Worm (Caenorhabditis elegans): ENCODE data around the gene vars-1.

ce11 chrV:8022040-8022439, 9.2 kb upstream of the vars-1 start, which contains the start of gene ech-3:
- no peak for TF ChIP-seq unc-39 (tag; optimal IDR thresholded peaks at IDR 0.05)
- no peak for TF ChIP-seq ztf-11 (tag; optimal IDR thresholded peaks at IDR 0.05)
- TF ChIP-seq F13H6.1 (tag; optimal IDR thresholded peaks at IDR 0.05) = no peak
- no peak for TF ChIP-seq nhr-12 (tag; optimal IDR thresholded peaks at IDR 0.05)
- TF ChIP-seq egl-27 (tag; optimal IDR thresholded peaks at IDR 0.05) = no peak
- no peak for TF ChIP-seq skn-1 (tag; optimal IDR thresholded peaks at IDR 0.05)
- no peak for TF ChIP-seq nhr-77 (tag; optimal IDR thresholded peaks at IDR 0.05)
- no peak for TF ChIP-seq zag-1 (tag; optimal IDR thresholded peaks at IDR 0.05)
- TF ChIP-seq snpc-4 (tag; optimal IDR thresholded peaks at IDR 0.05) = no peak
- TF ChIP-seq crh-2 (tag; optimal IDR thresholded peaks at IDR 0.05) = no peak
- no peak for TF ChIP-seq lin-13 (GFP tag; optimal IDR thresholded peaks at IDR 0.05)
- TF ChIP-seq fos-1 (tag; optimal IDR thresholded peaks at IDR 0.05) = no peak

Data from whole organism, L2 larva.